Fruit fly (Drosophila melanogaster): ENCODE data around the gene CG32201.

- TF ChIP-seq kay (GFP tag; ENCODE audit: borderline replicate concordance) (peak; percentile 49), CG14711 (tag; optimal IDR thresholded peaks at IDR 0.05) (no peak), cic (GFP tag; optimal IDR thresholded peaks at IDR 0.05) (no peak), CG33017 (tag; optimal IDR thresholded peaks at IDR 0.05) (no peak), toe (GFP tag; optimal IDR thresholded peaks at IDR 0.05) (no peak), Mnt (GFP tag; optimal IDR thresholded peaks at IDR 0.05) (no peak), Crg-1 (GFP tag; optimal IDR thresholded peaks at IDR 0.05) (no peak), CG11617 (GFP tag; optimal IDR thresholded peaks at IDR 0.05) (no peak), CG5204 (GFP tag; optimal IDR thresholded peaks at IDR 0.05) (no peak), tj (GFP tag; optimal IDR thresholded peaks at IDR 0.05) (no peak), bab1 (GFP tag; optimal IDR thresholded peaks at IDR 0.05) (no peak)
Measured at dm6 chr3L:18653737-18654136, 44.3 kb downstream of the CG32201 start.
